Fruit fly (Drosophila melanogaster): ENCODE data around the gene omd.
A peak's percentile ranks its signal among the peaks of the same experiment; 100 is the strongest.

omd gene

DNA sequence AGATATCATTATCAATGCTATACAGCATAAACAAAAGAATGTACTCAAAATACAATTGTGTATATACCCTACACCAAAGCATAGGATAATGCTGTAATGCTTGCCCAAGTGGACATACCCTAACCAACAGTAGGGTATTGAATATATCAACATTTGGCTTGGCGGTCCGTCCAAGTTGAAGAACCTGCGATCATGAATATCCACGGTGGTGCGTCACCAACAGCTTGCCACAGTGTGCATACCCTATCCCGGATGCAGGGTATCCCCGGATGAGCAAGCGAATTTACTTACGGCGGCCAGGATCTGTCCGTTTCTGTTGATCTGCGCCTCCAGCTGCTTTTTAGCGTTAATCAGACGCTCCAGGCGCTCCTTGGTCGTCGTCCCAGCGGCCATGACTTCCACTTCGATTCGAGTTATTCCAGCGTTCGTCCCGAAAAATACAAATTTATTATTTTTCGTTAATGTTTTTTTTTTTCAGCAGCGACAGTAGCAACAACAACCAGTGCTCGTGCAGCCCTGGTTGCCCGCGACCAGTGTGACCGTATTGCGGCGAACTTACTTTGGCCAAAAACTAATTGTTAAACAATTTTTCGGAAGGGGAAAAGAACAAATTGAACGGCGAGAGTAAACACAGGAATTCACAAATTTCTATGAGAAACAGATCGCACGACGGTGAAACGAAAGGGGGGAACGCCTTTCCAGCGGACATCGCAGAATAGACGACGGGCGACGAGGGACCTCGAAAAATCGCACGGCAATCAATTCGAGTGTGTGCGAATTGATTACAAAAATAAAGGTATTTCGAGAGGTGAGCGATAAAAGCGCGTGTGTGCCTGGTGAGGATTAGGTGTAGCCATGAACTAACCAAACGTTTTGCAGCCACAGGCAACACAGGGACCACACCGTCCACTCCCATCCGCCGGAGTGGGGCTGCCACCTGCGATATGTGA, 10.6 kb downstream of the omd start, which contains the start of the genes Lkb1 and CG9588 (continued):
- TF ChIP-seq sug (tag; optimal IDR thresholded peaks at IDR 0.05) (no peak), zf30C (GFP tag; optimal IDR thresholded peaks at IDR 0.05) (no peak), CG11247 (GFP tag; IDR thresholded peaks at IDR 0.05) (peak; percentile 64; the same call in 1 of the 2 replicates), zfh1 (GFP tag; IDR thresholded peaks at IDR 0.05) (peak; percentile 88), Dip2 (GFP tag; IDR thresholded peaks at IDR 0.05) (no peak), CG17612 (GFP tag; IDR thresholded peaks at IDR 0.05) (peak; percentile 47; the same call in 1 of the 2 replicates), CG32772 (GFP tag; IDR thresholded peaks at IDR 0.05) (peak; percentile 66), CG3995 (GFP tag; optimal IDR thresholded peaks at IDR 0.05) (no peak), slou (GFP tag; optimal IDR thresholded peaks at IDR 0.05) (no peak), Meics (GFP tag; optimal IDR thresholded peaks at IDR 0.05) (peak; percentile 41), caup (GFP tag; optimal IDR thresholded peaks at IDR 0.05; ENCODE audit: severe bottlenecking) (peak; percentile 42), CG2678 (tag; optimal IDR thresholded peaks at IDR 0.05) (no peak), crc (GFP tag; optimal IDR thresholded peaks at IDR 0.05) (no peak), Ptx1 (GFP tag; IDR thresholded peaks at IDR 0.05) (peak; percentile 83), dan (GFP tag; IDR thresholded peaks at IDR 0.05) (0 out of 2 replicates have a peak, but pooled peaks have one; percentile 42), Blimp-1 (GFP tag; optimal IDR thresholded peaks at IDR 0.05) (no peak), hth (optimal IDR thresholded peaks at IDR 0.05) (no peak), MESR4 (GFP tag; optimal IDR thresholded peaks at IDR 0.05) (peak; percentile 85), crol (GFP tag; IDR thresholded peaks at IDR 0.05) (no peak), CTCF (GFP tag; optimal IDR thresholded peaks at IDR 0.05) (peak; percentile 71), CG12744 (GFP tag; optimal IDR thresholded peaks at IDR 0.05) (no peak), CG15073 (GFP tag; optimal IDR thresholded peaks at IDR 0.05) (no peak), CG7963 (GFP tag; IDR thresholded peaks at IDR 0.05; ENCODE audit: partially characterized antibody) (no peak), Doc3 (GFP tag; IDR thresholded peaks at IDR 0.05; ENCODE audit: partially characterized antibody) (no peak), ro (GFP tag; IDR thresholded peaks at IDR 0.05) (peak; percentile 71), CG11504 (tag; optimal IDR thresholded peaks at IDR 0.05) (peak; percentile 17), Myb (GFP tag; optimal IDR thresholded peaks at IDR 0.05) (peak; percentile 52), NfI (GFP tag; optimal IDR thresholded peaks at IDR 0.05) (peak; percentile 38), cato (GFP tag; optimal IDR thresholded peaks at IDR 0.05; ENCODE audit: borderline replicate concordance) (no peak), maf-S (GFP tag; optimal IDR thresholded peaks at IDR 0.05) (peak; percentile 26), HLH4C (GFP tag; IDR thresholded peaks at IDR 0.05; ENCODE audit: partially characterized antibody) (no peak), CG1529 (GFP tag; optimal IDR thresholded peaks at IDR 0.05) (no peak), Six4 (GFP tag; optimal IDR thresholded peaks at IDR 0.05) (no peak), eyg (GFP tag; optimal IDR thresholded peaks at IDR 0.05) (no peak), br (optimal IDR thresholded peaks at IDR 0.05) (no peak), Dp (GFP tag; optimal IDR thresholded peaks at IDR 0.05) (peak; percentile 17), Camta (GFP tag; optimal IDR thresholded peaks at IDR 0.05) (peak; percentile 12), lov (optimal IDR thresholded peaks at IDR 0.05) (no peak), lov (GFP tag; IDR thresholded peaks at IDR 0.05) (peak; percentile 75; the same call in 2 of the 3 replicates), CG8765 (GFP tag; IDR thresholded peaks at IDR 0.05) (peak; percentile 66), dati (GFP tag; IDR thresholded peaks at IDR 0.05) (peak; percentile 20; the same call in 1 of the 2 replicates), mirr (GFP tag; optimal IDR thresholded peaks at IDR 0.05) (no peak), CG9215 (GFP tag; IDR thresholded peaks at IDR 0.05) (peak; percentile 70), CG9609 (GFP tag; optimal IDR thresholded peaks at IDR 0.05) (peak; percentile 66), BEAF-32 (GFP tag; optimal IDR thresholded peaks at IDR 0.05) (peak; percentile 18), CG9876 (GFP tag; optimal IDR thresholded peaks at IDR 0.05) (no peak), Atf6 (GFP tag; IDR thresholded peaks at IDR 0.05) (peak; percentile 71), Neu2 (GFP tag; optimal IDR thresholded peaks at IDR 0.05; ENCODE audit: borderline replicate concordance) (no peak), gce (GFP tag; IDR thresholded peaks at IDR 0.05) (no peak), CG7987 (GFP tag; optimal IDR thresholded peaks at IDR 0.05) (no peak)
